Worm (Caenorhabditis elegans) whole organism, mixed stage, embryonic: ENCODE measurements around the gene R08E3.1.

ENCODE experiments used
- M03D4.4 ChIP-seq: sonication (generic microtip); optimal IDR thresholded peaks from 2 replicates; lab custom pipeline; 2017; ENCODE audit warnings: mild to moderate bottlenecking, missing genetic modification characterization, missing compliant biosample characterization
- bed-3 ChIP-seq: fragments of 200-800 bp; sonication (Bioruptor generic); optimal IDR thresholded peaks from 3 replicates; lab custom pipeline; 2018; ENCODE audit warnings: mild to moderate bottlenecking, missing genetic modification characterization, moderate library complexity, missing compliant biosample characterization
- lsy-2 ChIP-seq: fragments of 150-350 bp; optimal IDR thresholded peaks from 2 replicates; lab custom pipeline; 2014; ENCODE audit warnings: missing biosample characterization, missing genetic modification characterization
- snpc-4 ChIP-seq: fragments of 150-350 bp; optimal IDR thresholded peaks from 2 replicates; lab custom pipeline; 2014; ENCODE audit warnings: missing biosample characterization, missing genetic modification characterization

- TF ChIP-seq snpc-4 (tag; lab: Kevin White, UChicago) (no peak), M03D4.4 (no peak), lsy-2 (no peak), bed-3 (GFP tag; lab: Kevin White, UChicago) (no peak)
These were observed 29.5 kb upstream of the R08E3.1 start, which contains the start of gene F43C9.1 for ce11 chrX:4792979-4793378.
